Fruit fly (Drosophila melanogaster) whole organism: ENCODE data around the gene CG13053.

Experiments used
- pan ChIP-seq: fragments of >200 bp; optimal IDR thresholded peaks from 2 replicates; lab custom pipeline; 2017
- psq ChIP-seq: fragments of >200 bp; optimal IDR thresholded peaks from 2 replicates; lab custom pipeline; 2017
- usp ChIP-seq: fragments of >200 bp; optimal IDR thresholded peaks from 2 replicates; lab custom pipeline; 2017; ENCODE audit warnings: missing biosample characterization, missing genetic modification characterization, mixed read lengths

DNA sequence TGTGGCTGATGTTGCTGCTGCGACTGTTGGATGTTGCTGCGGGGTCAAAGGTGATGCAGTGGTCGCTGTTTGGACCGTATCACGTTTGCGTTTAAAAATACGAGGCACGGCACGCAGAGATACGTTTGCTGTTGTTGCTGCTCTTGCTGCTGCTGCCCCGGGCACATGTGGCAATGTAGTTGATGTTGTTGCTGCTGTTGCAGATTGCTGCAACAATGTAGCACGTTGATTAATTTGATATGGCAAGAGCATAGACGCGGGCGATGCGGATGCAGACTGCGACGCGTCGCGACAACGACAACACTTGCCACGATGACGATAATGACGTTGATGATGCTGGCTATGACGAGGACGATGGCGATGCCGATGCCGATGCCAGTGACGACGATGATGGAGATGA lies 46.3 kb downstream of the CG13053 start:
- TF ChIP-seq pan (lab: Kevin White, UChicago) (no peak), psq (lab: Kevin White, UChicago) (no peak), usp (GFP tag; lab: Kevin White, UChicago) (no peak)
